Fruit fly (Drosophila melanogaster) whole organism, wandering third instar larva: ENCODE measurements around the gene CG15772.

Experiments
- GATAd ChIP-seq: sonication (Bioruptor generic); optimal IDR thresholded peaks from 2 replicates; lab custom pipeline; 2016; ENCODE audit warnings: missing biosample characterization, missing genetic modification characterization
- Hr83 ChIP-seq: fragments of 200-300 bp; sonication (Bioruptor generic); optimal IDR thresholded peaks from 2 replicates; lab custom pipeline; 2016; ENCODE audit warnings: missing biosample characterization, mild to moderate bottlenecking, missing genetic modification characterization, moderate library complexity; ENCODE audit not compliant: poor library complexity, severe bottlenecking
- foxo ChIP-seq, 2 experiments: fragments of 200-800 bp; sonication (Bioruptor generic); optimal IDR thresholded peaks; 2 replicates in 1 of 2; 3 replicates in 1 of 2; lab custom pipeline; 2016 to 2017; ENCODE audit warnings: missing biosample characterization in 2 of 2, missing genetic modification characterization in 2 of 2

- TF ChIP-seq Hr83 (no peak), GATAd (GFP tag; lab: Kevin White, UChicago) (no peak), foxo (GFP tag; optimal IDR thresholded peaks at IDR 0.05; lab: Kevin White, UChicago) (peak in 1 of 2 experiments; percentile 5)
Observed at dm6 chrX:5751949-5752348, at the start of gene CG15772.
